Fruit fly (Drosophila melanogaster) whole organism, larva: ENCODE data around the gene I-2.
"Not testable (repeated sequence)": the region's sequence is repeated elsewhere in the genome, so short reads cannot be mapped to it uniquely, and the experiment has no call there.

Experiments used
- noc ChIP-seq: fragments of 200-800 bp; sonication (Bioruptor generic); optimal IDR thresholded peaks from 3 replicates; lab custom pipeline; 2019; ENCODE audit warnings: missing biosample characterization, mild to moderate bottlenecking, missing genetic modification characterization, moderate library complexity

The I-2 gene

dm6 chr3L:9815705-9816104 lies 20.9 kb downstream of the I-2 start:
- TF ChIP-seq noc, result no peak

dm6 chr3L:9814621-9815020 lies 22.0 kb downstream of the I-2 start:
- no peak for TF ChIP-seq noc

- TF ChIP-seq noc, result no peak
Measured at dm6 chr3L:9813345-9813897, 23.2 kb downstream of the I-2 start, which contains the start of gene CG43897. TSS of gene CG43897 (plus strand) at chr3L:9813847.

- TF ChIP-seq noc, result no peak
Measured at dm6 chr3L:9804125-9804524, 32.5 kb downstream of the I-2 start, which contains the start of gene Ilp4. TSS of gene Ilp4 (minus strand) at chr3L:9804263.

- TF ChIP-seq noc, result no peak
Measured at dm6 chr3L:9802020-9802419, 34.6 kb downstream of the I-2 start, which contains the start of gene Ilp3. TSS of gene Ilp3 (minus strand) at chr3L:9802120.

dm6 chr3L:9799398-9799797 lies 37.2 kb downstream of the I-2 start, which contains the start of gene Ilp2:
TSS of gene Ilp2 (plus strand) at chr3L:9799698.
- no peak for TF ChIP-seq noc

dm6 chr3L:9798120-9798519 lies 38.5 kb downstream of the I-2 start, which contains the start of gene Ilp1:
TSS of gene Ilp1 (plus strand) at chr3L:9798420.
- not testable (repeated sequence) for TF ChIP-seq noc

- no peak for TF ChIP-seq noc
Measured at dm6 chr3L:9797587-9797986, 39.0 kb downstream of the I-2 start, which contains the start of gene Zasp67. TSS of gene Zasp67 (minus strand) at chr3L:9797687.

dm6 chr3L:9786746-9787145 lies 49.9 kb downstream of the I-2 start, which contains the start of gene CG32052:
TSS of gene CG32052 (plus strand) at chr3L:9787046.
- no peak for TF ChIP-seq noc
